Worm (Caenorhabditis elegans): Measurements from ENCODE around the gene fdgt-2.

The fdgt-2 gene

ce11 chrII:8435005-8435404, 17.6 kb downstream of the fdgt-2 start, which contains the start of gene acp-4:
Gene acp-4 (minus strand): TSS chrII:8435105.
- TF ChIP-seq lsy-2 (tag; optimal IDR thresholded peaks at IDR 0.05) = no peak
- no peak for TF ChIP-seq mdl-1 (tag; optimal IDR thresholded peaks at IDR 0.05)
- no peak for TF ChIP-seq nhr-23 (tag; optimal IDR thresholded peaks at IDR 0.05)
- TF ChIP-seq nhr-25 (tag; optimal IDR thresholded peaks at IDR 0.05) = no peak
- no peak for TF ChIP-seq nhr-10 (tag; optimal IDR thresholded peaks at IDR 0.05)
- TF ChIP-seq sma-9 (GFP tag; optimal IDR thresholded peaks at IDR 0.05) = no peak
- TF ChIP-seq sma-9 (tag; optimal IDR thresholded peaks at IDR 0.05) = no peak

ce11 chrII:8437035-8437434, 19.6 kb downstream of the fdgt-2 start, which contains the start of gene acp-3:
Gene acp-3 (minus strand): TSS chrII:8437135.
- TF ChIP-seq gmeb-1 (tag; optimal IDR thresholded peaks at IDR 0.05) = no peak
- TF ChIP-seq nhr-12 (tag; optimal IDR thresholded peaks at IDR 0.05) = no peak
- no peak for TF ChIP-seq mbf-1 (tag; optimal IDR thresholded peaks at IDR 0.05)
- no peak for TF ChIP-seq nhr-237 (tag; optimal IDR thresholded peaks at IDR 0.05)
- TF ChIP-seq dmd-4 (tag; optimal IDR thresholded peaks at IDR 0.05) = no peak

ce11 chrII:8438791-8439287, 21.4 kb downstream of the fdgt-2 start, which contains the start of gene lips-10:
Gene lips-10 (plus strand): TSS chrII:8439168.
- TF ChIP-seq nhr-23 (tag; optimal IDR thresholded peaks at IDR 0.05) (no peak), nhr-25 (tag; optimal IDR thresholded peaks at IDR 0.05) (peak; percentile 46), peb-1 (tag; optimal IDR thresholded peaks at IDR 0.05) (no peak), blmp-1 (tag; optimal IDR thresholded peaks at IDR 0.05; ENCODE audit: insufficient read depth) (peak; percentile 82), ama-1 (optimal IDR thresholded peaks at IDR 0.05) (no peak), F13H6.1 (tag; optimal IDR thresholded peaks at IDR 0.05) (no peak), dmd-4 (tag; optimal IDR thresholded peaks at IDR 0.05) (no peak)

- no peak for TF ChIP-seq nhr-21 (tag; optimal IDR thresholded peaks at IDR 0.05)
- peak; percentile 17 for TF ChIP-seq sma-9 (GFP tag; optimal IDR thresholded peaks at IDR 0.05)
- no peak for TF ChIP-seq sma-9 (tag; optimal IDR thresholded peaks at IDR 0.05)
- no peak for TF ChIP-seq peb-1 (tag; optimal IDR thresholded peaks at IDR 0.05)
- TF ChIP-seq ZK546.5 (tag; optimal IDR thresholded peaks at IDR 0.05) = no peak
- no peak for TF ChIP-seq R02D3.7 (tag; optimal IDR thresholded peaks at IDR 0.05)
- TF ChIP-seq mdl-1 (tag; optimal IDR thresholded peaks at IDR 0.05) = no peak
- no peak for TF ChIP-seq zag-1 (tag; optimal IDR thresholded peaks at IDR 0.05)
- no peak for TF ChIP-seq lin-11 (tag; optimal IDR thresholded peaks at IDR 0.05)
- TF ChIP-seq ceh-16 (tag; optimal IDR thresholded peaks at IDR 0.05) = no peak
- TF ChIP-seq blmp-1 (tag; optimal IDR thresholded peaks at IDR 0.05; ENCODE audit: insufficient read depth) = peak; percentile 47
- no peak for TF ChIP-seq ztf-4 (tag; optimal IDR thresholded peaks at IDR 0.05)
- TF ChIP-seq alr-1 (tag; optimal IDR thresholded peaks at IDR 0.05) = no peak
- TF ChIP-seq lin-13 (GFP tag; optimal IDR thresholded peaks at IDR 0.05) = no peak
- no peak for TF ChIP-seq nhr-11 (tag; optimal IDR thresholded peaks at IDR 0.05)
- no peak for TF ChIP-seq fos-1 (tag; optimal IDR thresholded peaks at IDR 0.05)
- TF ChIP-seq ama-1 (optimal IDR thresholded peaks at IDR 0.05) = no peak
- no peak for TF ChIP-seq unc-55 (GFP tag; optimal IDR thresholded peaks at IDR 0.05)
- no peak for TF ChIP-seq nhr-12 (tag; optimal IDR thresholded peaks at IDR 0.05)
- TF ChIP-seq crh-2 (tag; optimal IDR thresholded peaks at IDR 0.05) = peak; percentile 7
- no peak for TF ChIP-seq ceh-82 (tag; optimal IDR thresholded peaks at IDR 0.05)
- no peak for TF ChIP-seq lin-39 (tag; optimal IDR thresholded peaks at IDR 0.05)
- no peak for TF ChIP-seq F13H6.1 (tag; optimal IDR thresholded peaks at IDR 0.05)
- peak; percentile 74 for TF ChIP-seq nhr-25 (tag; optimal IDR thresholded peaks at IDR 0.05)
- no peak for TF ChIP-seq mbf-1 (tag; optimal IDR thresholded peaks at IDR 0.05)
- no peak for TF ChIP-seq lsy-2 (tag; optimal IDR thresholded peaks at IDR 0.05)
Observed at ce11 chrII:8440097-8440496, 22.7 kb downstream of the fdgt-2 start.

- no peak for TF ChIP-seq aly-2 (tag; optimal IDR thresholded peaks at IDR 0.05)
- peak in 1 of 2 experiments; percentile 37 for TF ChIP-seq lsy-2 (tag; optimal IDR thresholded peaks at IDR 0.05)
- no peak for TF ChIP-seq ztf-11 (tag; optimal IDR thresholded peaks at IDR 0.05)
- TF ChIP-seq nhr-77 (tag; optimal IDR thresholded peaks at IDR 0.05) = no peak
- peak; percentile 86 for TF ChIP-seq nhr-21 (tag; optimal IDR thresholded peaks at IDR 0.05)
- no peak for TF ChIP-seq ZK546.5 (tag; optimal IDR thresholded peaks at IDR 0.05)
- TF ChIP-seq R02D3.7 (tag; optimal IDR thresholded peaks at IDR 0.05) = no peak
- TF ChIP-seq lin-39 (tag; optimal IDR thresholded peaks at IDR 0.05) = no peak
- TF ChIP-seq unc-62 (GFP tag; optimal IDR thresholded peaks at IDR 0.05) = no peak
- no peak for TF ChIP-seq nhr-12 (tag; optimal IDR thresholded peaks at IDR 0.05)
- no peak for TF ChIP-seq ceh-82 (tag; optimal IDR thresholded peaks at IDR 0.05)
- peak; percentile 50 for TF ChIP-seq blmp-1 (tag; optimal IDR thresholded peaks at IDR 0.05; ENCODE audit: insufficient read depth)
- TF ChIP-seq egl-27 (tag; optimal IDR thresholded peaks at IDR 0.05) = peak; percentile 40
- TF ChIP-seq ama-1 (optimal IDR thresholded peaks at IDR 0.05) = no peak
- TF ChIP-seq nhr-23 (tag; optimal IDR thresholded peaks at IDR 0.05) = no peak
- peak; percentile 85 for TF ChIP-seq sma-3 (GFP tag; optimal IDR thresholded peaks at IDR 0.05)
- TF ChIP-seq elt-1 (tag; optimal IDR thresholded peaks at IDR 0.05) = no peak
- TF ChIP-seq nhr-10 (tag; optimal IDR thresholded peaks at IDR 0.05) = no peak
- TF ChIP-seq elt-3 (tag; optimal IDR thresholded peaks at IDR 0.05) = no peak
- no peak for TF ChIP-seq nhr-129 (tag; optimal IDR thresholded peaks at IDR 0.05)
- TF ChIP-seq zag-1 (tag; optimal IDR thresholded peaks at IDR 0.05) = no peak
- TF ChIP-seq ztf-4 (tag; optimal IDR thresholded peaks at IDR 0.05) = no peak
- TF ChIP-seq dmd-4 (tag; optimal IDR thresholded peaks at IDR 0.05) = no peak
- TF ChIP-seq sma-9 (GFP tag; optimal IDR thresholded peaks at IDR 0.05) = peak; percentile 90
- TF ChIP-seq sma-9 (tag; optimal IDR thresholded peaks at IDR 0.05) = no peak
- no peak for TF ChIP-seq ztf-1 (GFP tag; conservative IDR thresholded peaks at IDR 0.05)
- TF ChIP-seq fos-1 (tag; optimal IDR thresholded peaks at IDR 0.05) = peak; percentile 54
- TF ChIP-seq nhr-25 (tag; optimal IDR thresholded peaks at IDR 0.05) = peak; percentile 66
- TF ChIP-seq mbf-1 (tag; optimal IDR thresholded peaks at IDR 0.05) = no peak
- TF ChIP-seq F13H6.1 (tag; optimal IDR thresholded peaks at IDR 0.05) = peak; percentile 54
- no peak for TF ChIP-seq mab-5 (tag; optimal IDR thresholded peaks at IDR 0.05)
Observed at ce11 chrII:8440792-8441191, 23.4 kb downstream of the fdgt-2 start.

Data from whole organism, L2 larva.